Worm (Caenorhabditis elegans): ENCODE measurements around the gene C05E11.2.

Gene C05E11.2

DNA sequence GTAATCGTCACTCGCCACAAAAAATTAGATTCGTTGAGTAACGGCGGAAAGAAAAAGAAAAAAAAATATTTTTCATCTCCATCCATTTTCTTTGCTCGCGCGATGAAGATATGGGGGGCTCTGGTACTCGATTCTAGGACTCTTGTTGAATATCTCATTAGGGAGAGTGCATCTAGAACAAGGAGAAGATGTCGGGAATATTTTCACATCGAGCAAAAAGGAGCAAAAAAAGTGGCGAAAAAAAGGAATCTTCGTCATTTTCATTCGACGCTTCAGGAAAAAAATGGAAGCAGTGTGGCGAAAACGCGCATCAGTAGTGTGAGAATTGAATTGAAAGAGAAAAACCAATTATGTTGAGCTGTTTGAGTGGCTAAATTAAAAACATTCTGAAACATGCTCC lies 37.0 kb downstream of the C05E11.2 start:
- no peak for TF ChIP-seq unc-62 (GFP tag; optimal IDR thresholded peaks at IDR 0.05)

DNA sequence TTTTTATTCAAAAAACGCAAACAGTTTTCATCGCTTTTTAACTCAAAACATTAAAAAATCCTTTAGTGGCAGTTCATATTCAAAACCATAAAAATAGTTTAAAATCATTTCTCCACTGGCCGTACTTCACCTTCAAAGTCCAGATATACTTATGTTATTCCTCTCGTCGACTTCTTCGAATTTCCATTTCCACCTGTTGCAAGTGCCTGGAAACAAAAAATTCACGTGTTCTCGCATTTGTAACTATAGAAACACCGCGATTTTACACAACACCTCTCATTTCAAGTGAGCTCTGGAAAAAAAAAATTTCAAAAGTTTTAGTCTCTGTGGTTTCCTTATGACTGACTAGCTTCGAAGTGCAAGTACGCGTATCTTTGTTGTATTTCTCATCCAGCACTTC lies 38.4 kb downstream of the C05E11.2 start:
- no peak for TF ChIP-seq unc-62 (GFP tag; optimal IDR thresholded peaks at IDR 0.05)

DNA sequence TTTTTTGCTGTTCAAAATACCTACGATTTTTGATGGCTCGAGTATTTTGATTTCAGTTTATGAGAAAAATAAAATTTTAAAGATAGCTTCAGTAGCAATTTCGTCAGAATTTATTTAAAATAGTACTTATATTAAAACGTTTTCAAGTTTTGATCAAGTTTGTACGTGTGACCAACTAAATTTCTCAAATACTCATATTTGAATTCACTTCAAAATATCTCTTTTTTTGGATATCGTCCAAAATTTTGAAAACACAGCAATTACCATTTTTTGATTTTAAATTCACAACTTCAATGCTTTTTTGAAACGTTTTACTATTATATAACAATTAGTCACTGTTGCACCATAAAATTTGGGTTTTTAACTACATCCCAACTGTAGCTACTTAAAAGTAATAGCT lies 40.2 kb downstream of the C05E11.2 start:
- TF ChIP-seq unc-62 (GFP tag; optimal IDR thresholded peaks at IDR 0.05) = no peak

DNA sequence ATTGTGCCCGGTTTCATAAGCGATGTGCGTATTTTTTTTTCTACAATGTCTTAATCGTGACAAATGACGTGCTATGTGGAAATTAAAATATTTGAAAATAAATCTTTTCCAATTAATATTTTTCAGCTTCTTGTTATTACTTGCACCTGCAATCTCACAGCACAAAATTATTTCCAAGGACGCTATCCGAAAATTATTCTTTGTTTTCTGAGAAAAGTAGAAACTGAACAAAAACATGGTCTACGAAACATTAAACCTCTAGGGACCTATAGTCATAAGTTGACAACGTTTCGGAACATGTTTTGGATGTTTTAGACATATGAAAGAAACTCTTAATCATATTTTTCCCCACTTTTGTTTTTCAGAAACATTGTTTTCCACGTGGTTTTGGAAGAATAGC lies 41.6 kb downstream of the C05E11.2 start:
- TF ChIP-seq unc-62 (GFP tag; optimal IDR thresholded peaks at IDR 0.05) = no peak

DNA sequence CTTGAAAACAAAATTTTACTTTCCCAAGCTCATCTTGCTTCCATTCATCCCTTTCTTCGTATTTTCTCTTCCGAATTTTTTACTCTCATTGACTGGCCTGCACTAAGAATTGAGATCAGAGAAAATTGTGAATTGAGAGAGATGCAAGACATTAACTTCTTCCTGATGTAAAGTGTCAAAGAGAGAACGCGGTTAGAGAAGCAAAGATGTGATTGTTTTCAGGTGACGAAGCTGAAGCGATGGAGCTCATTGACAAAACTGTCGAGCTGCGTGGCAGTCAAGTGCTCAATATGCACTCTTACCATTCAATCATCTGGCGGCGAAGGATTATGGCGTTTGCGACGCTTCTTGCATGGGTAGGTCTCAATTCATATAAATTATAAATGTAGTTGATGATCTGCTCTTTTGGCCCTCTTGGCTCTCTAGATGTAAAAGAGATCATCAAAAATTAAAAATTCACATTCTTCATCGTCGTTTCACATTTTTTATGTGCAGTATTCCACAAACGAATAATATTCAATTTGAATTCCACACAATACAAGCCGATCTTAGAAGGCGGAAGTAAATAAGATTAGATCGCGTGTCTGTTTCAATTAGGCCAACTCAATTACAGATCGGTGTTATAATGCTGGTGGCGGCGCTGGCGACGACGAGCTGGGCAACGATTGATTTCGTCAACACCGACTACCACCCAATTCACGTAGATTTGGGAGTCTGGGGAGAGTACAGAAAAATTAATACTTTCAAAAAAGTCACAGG lies 42.3 kb downstream of the C05E11.2 start:
- TF ChIP-seq unc-62 (GFP tag; optimal IDR thresholded peaks at IDR 0.05) = no peak

DNA sequence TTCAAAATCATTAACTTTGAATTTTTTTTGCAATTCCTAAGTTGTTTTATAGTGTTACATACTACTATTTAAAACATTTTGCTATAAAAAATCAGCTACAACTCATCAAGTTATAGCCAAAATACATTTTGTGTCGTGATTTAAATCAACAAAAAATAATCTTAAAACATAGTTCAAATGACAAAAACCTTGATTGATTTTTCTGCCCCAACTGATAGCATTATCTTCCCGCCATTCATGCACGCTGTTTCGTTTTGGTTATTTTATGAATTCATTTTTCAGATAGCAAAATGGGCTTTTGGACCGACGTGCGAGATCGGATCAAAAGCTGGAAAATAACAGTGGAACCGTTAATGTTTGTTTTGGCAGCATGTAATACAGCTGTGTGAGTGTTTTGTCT lies 45.4 kb downstream of the C05E11.2 start, which contains the start of gene slcr-46.1:
Gene slcr-46.1 (plus strand): TSS at position 274 of the 400 bp plus-strand sequence.
- TF ChIP-seq unc-62 (GFP tag; optimal IDR thresholded peaks at IDR 0.05) = no peak

DNA sequence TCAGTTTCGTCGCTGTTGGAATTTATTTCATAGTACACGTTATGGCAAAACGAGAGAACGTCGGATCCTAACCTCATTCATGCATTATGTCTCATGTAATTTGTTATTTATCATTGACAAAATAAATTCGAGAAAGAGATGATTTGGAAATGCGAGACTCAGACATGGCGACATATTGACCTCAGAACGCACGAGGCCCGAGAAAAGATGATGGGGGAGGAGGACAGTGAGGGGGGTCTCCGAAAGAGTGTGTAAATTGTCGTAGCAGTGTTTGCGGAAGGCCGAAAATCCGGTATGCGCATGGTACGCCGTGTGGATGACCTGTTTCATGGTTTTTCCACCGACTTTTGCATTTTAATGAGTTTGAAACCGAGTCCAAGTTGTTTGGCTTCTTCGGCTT lies 48.9 kb downstream of the C05E11.2 start:
- TF ChIP-seq unc-62 (GFP tag; optimal IDR thresholded peaks at IDR 0.05) = no peak

DNA sequence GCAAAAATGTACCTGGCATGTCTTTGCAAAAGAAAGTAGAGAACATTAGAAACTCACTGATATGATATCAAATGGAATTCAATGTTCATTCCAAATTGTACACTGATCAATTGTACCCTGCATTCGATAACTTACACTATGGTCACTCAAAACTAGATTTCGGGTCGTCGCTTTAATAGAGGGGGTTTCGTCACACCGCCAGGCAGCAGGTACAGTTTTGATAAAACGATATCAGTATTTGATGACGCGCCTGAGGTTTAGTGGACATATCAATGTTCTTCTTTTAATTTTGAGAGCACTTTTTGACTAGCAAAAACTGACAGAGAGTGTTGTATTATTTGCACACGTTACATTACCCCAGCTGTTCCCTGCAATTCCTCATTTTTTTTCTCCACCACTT lies 49.4 kb downstream of the C05E11.2 start:
- TF ChIP-seq unc-62 (GFP tag; optimal IDR thresholded peaks at IDR 0.05) = no peak

DNA sequence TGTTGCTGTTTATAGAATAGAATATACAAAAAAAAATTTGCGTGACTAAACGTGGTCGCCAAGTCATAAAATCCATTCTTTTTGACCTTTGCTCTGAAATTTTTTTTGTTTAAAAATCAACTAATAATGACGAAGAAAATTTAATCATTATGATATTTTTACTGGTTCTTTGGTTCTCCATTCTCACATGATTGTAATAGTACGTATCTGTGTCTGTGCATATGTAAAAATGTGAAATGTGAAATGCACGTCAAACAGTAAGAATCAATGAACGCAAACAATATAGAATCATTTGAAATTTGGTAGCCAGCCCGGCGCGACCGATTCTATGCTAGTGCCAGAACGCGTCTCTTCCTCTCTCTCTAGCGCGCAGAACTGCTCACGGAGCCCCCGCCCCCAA lies 50.1 kb downstream of the C05E11.2 start, which contains the start of gene hosl-1:
Gene hosl-1 (plus strand): TSS at position 301 of the 400 bp plus-strand sequence.
- TF ChIP-seq unc-62 (GFP tag; optimal IDR thresholded peaks at IDR 0.05) = no peak
